Worm (Caenorhabditis elegans): ENCODE measurements around the gene Y73B3A.11.

DNA sequence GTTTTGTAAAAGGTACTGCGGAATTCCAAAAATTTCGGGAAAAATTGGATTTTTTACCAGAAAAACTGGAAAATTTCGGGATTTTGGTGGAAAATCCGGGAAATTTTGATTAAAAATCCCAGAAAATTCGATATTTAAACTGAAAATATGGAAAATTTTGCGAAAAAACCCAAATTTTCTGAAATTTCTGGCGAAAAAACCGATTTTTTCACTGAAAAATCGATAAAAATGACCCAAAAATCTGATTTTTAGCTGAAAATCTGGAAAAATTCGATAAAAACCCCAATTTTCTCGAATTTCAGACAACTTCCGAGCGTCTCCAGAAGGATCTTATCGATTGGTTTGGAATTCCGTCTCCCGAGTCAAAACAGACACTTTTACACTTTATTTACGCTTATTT is 44.6 kb downstream of the Y73B3A.11 start, which contains the start of gene T08D2.8:
- TF ChIP-seq ama-1 (optimal IDR thresholded peaks at IDR 0.05) = no peak
- no peak for TF ChIP-seq pes-1 (GFP tag; IDR thresholded peaks at IDR 0.05)
- no peak for TF ChIP-seq ets-7 (tag; optimal IDR thresholded peaks at IDR 0.05)
- no peak for TF ChIP-seq F13C5.2 (tag; optimal IDR thresholded peaks at IDR 0.05)
- no peak for TF ChIP-seq B0310.2 (tag; optimal IDR thresholded peaks at IDR 0.05)
- TF ChIP-seq hmbx-1 (tag; optimal IDR thresholded peaks at IDR 0.05) = no peak
- TF ChIP-seq tra-4 (tag; optimal IDR thresholded peaks at IDR 0.05) = no peak
- no peak for TF ChIP-seq aly-1 (tag; optimal IDR thresholded peaks at IDR 0.05)
- no peak for TF ChIP-seq hnd-1 (tag; optimal IDR thresholded peaks at IDR 0.05)
- TF ChIP-seq ceh-13 (GFP tag; optimal IDR thresholded peaks at IDR 0.05) = no peak
- no peak for TF ChIP-seq flt-1 (GFP tag; IDR thresholded peaks at IDR 0.05)
- TF ChIP-seq hmg-4 (GFP tag; optimal IDR thresholded peaks at IDR 0.05) = no peak
- TF ChIP-seq scrt-1 (GFP tag; IDR thresholded peaks at IDR 0.05) = no peak
- TF ChIP-seq sea-1 (GFP tag; conservative IDR thresholded peaks at IDR 0.05) = no peak
